Worm (Caenorhabditis elegans): ENCODE results near the gene C25F6.8.

- TF ChIP-seq nhr-11 (tag; optimal IDR thresholded peaks at IDR 0.05) (no peak), hlh-13 (GFP tag; optimal IDR thresholded peaks at IDR 0.05) (no peak), ttx-3 (tag; optimal IDR thresholded peaks at IDR 0.05) (no peak), tbx-2 (tag; optimal IDR thresholded peaks at IDR 0.05) (no peak), K09A11.1 (tag; optimal IDR thresholded peaks at IDR 0.05; ENCODE audit: insufficient read depth) (no peak), pag-3 (tag; optimal IDR thresholded peaks at IDR 0.05; ENCODE audit: borderline replicate concordance) (no peak), nfya-1 (tag; optimal IDR thresholded peaks at IDR 0.05) (no peak), pha-4 (tag; optimal IDR thresholded peaks at IDR 0.05) (no peak), pros-1 (tag; optimal IDR thresholded peaks at IDR 0.05) (no peak), unc-42 (tag; optimal IDR thresholded peaks at IDR 0.05) (no peak), lin-11 (tag; optimal IDR thresholded peaks at IDR 0.05) (no peak), ceh-18 (tag; optimal IDR thresholded peaks at IDR 0.05) (no peak), syd-9 (tag; optimal IDR thresholded peaks at IDR 0.05) (no peak), ceh-30 (tag; optimal IDR thresholded peaks at IDR 0.05) (no peak)
Observed at ce11 chrX:5460930-5461329, 12.9 kb downstream of the C25F6.8 start, which contains the start of gene ddr-1.
